Fruit fly (Drosophila melanogaster): ENCODE data around the gene Skp2.

Gene Skp2

dm6 chr3R:4310683-4311066 is 26.8 kb downstream of the Skp2 start, which contains the start of gene Vps24 (continued):
- TF ChIP-seq YL-1 (GFP tag; optimal IDR thresholded peaks at IDR 0.05) (peak; percentile 22), unc-4 (GFP tag; IDR thresholded peaks at IDR 0.05; ENCODE audit: partially characterized antibody) (0 out of 2 replicates have a peak, but pooled peaks have one; percentile 36), CG6791 (GFP tag; IDR thresholded peaks at IDR 0.05; ENCODE audit: partially characterized antibody) (peak; percentile 51; the same call in 1 of the 3 replicates), Dll (GFP tag; IDR thresholded peaks at IDR 0.05; ENCODE audit: partially characterized antibody) (peak; percentile 71), oc (tag; optimal IDR thresholded peaks at IDR 0.05) (no peak), Atf-2 (GFP tag; optimal IDR thresholded peaks at IDR 0.05) (no peak), Usf (GFP tag; optimal IDR thresholded peaks at IDR 0.05) (no peak), hth (optimal IDR thresholded peaks at IDR 0.05) (no peak), bbx (GFP tag; IDR thresholded peaks at IDR 0.05; ENCODE audit: partially characterized antibody) (peak; percentile 58), cad (GFP tag; optimal IDR thresholded peaks at IDR 0.05) (peak; percentile 19), Scr (GFP tag; IDR thresholded peaks at IDR 0.05; ENCODE audit: partially characterized antibody) (peak; percentile 66), stwl (tag; optimal IDR thresholded peaks at IDR 0.05) (peak; percentile 6), insv (GFP tag; optimal IDR thresholded peaks at IDR 0.05) (peak in 1 of 2 experiments; percentile 85), wek (GFP tag; optimal IDR thresholded peaks at IDR 0.05) (no peak), Kr (GFP tag; optimal IDR thresholded peaks at IDR 0.05) (no peak), gcm (GFP tag; optimal IDR thresholded peaks at IDR 0.05) (no peak), tio (GFP tag; optimal IDR thresholded peaks at IDR 0.05) (no peak), BEAF-32 (GFP tag; optimal IDR thresholded peaks at IDR 0.05) (peak; percentile 66), Bgb (GFP tag; IDR thresholded peaks at IDR 0.05; ENCODE audit: partially characterized antibody) (peak; percentile 37; the same call in 1 of the 2 replicates), hbn (GFP tag; IDR thresholded peaks at IDR 0.05; ENCODE audit: partially characterized antibody) (peak; percentile 51; the same call in 1 of the 2 replicates), twi (tag; optimal IDR thresholded peaks at IDR 0.05) (no peak), CG7745 (tag; optimal IDR thresholded peaks at IDR 0.05) (no peak), fd64A (GFP tag; optimal IDR thresholded peaks at IDR 0.05) (no peak), CG16813 (GFP tag; IDR thresholded peaks at IDR 0.05; ENCODE audit: partially characterized antibody) (peak; percentile 57), Stat92E (GFP tag; optimal IDR thresholded peaks at IDR 0.05) (no peak), Meics (GFP tag; optimal IDR thresholded peaks at IDR 0.05) (no peak), CG8388 (GFP tag; optimal IDR thresholded peaks at IDR 0.05) (no peak), CG7786 (GFP tag; optimal IDR thresholded peaks at IDR 0.05) (no peak), Six4 (GFP tag; optimal IDR thresholded peaks at IDR 0.05) (no peak), kay (GFP tag; optimal IDR thresholded peaks at IDR 0.05) (peak; percentile 84), Doc3 (GFP tag; IDR thresholded peaks at IDR 0.05; ENCODE audit: partially characterized antibody) (peak; percentile 52), Sry-δ (GFP tag; optimal IDR thresholded peaks at IDR 0.05) (peak; percentile 0), row (GFP tag; IDR thresholded peaks at IDR 0.05) (peak; percentile 59), CG3995 (GFP tag; optimal IDR thresholded peaks at IDR 0.05) (peak; percentile 28), CG11398 (GFP tag; optimal IDR thresholded peaks at IDR 0.05) (no peak), Dp (GFP tag; optimal IDR thresholded peaks at IDR 0.05) (no peak), pzg (GFP tag; optimal IDR thresholded peaks at IDR 0.05) (peak; percentile 21)

- TF ChIP-seq ind (GFP tag; optimal IDR thresholded peaks at IDR 0.05), result no peak
- TF ChIP-seq Gsc (GFP tag; IDR thresholded peaks at IDR 0.05), result no peak
- TF ChIP-seq CG16863 (GFP tag; optimal IDR thresholded peaks at IDR 0.05), result no peak
- TF ChIP-seq Med (GFP tag), result peak; percentile 61
- TF ChIP-seq CG11398 (GFP tag; optimal IDR thresholded peaks at IDR 0.05), result no peak
- no peak for TF ChIP-seq lilli (GFP tag; optimal IDR thresholded peaks at IDR 0.05)
Measured at dm6 chr3R:4308708-4309107, 28.8 kb downstream of the Skp2 start.
